Fruit fly (Drosophila melanogaster): ENCODE results near the gene Hipk.

Gene Hipk

DNA sequence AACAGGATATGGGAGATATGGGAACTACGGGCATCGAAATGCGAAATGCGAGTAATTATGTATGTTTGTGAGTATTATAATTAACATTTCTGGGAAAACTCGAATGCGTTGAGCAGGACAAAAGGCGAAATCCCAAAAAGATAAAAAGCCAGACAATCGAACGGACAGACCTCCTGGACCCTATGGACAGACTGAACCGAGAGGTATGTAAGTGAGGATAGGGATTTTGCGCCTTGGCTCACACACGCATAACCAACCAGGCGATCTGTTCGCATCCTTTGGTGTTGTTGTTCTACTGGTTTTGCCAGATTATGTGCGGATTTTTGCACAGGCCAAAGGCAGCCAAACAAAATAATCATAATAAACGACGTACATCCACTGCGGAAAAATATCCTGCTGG lies 75.1 kb downstream of the Hipk start:
- peak; percentile 17 for TF ChIP-seq twi (tag; optimal IDR thresholded peaks at IDR 0.05)
- TF ChIP-seq ssp (GFP tag; IDR thresholded peaks at IDR 0.05): no peak
- peak; percentile 90 for TF ChIP-seq CG15479 (GFP tag; optimal IDR thresholded peaks at IDR 0.05)
- peak; percentile 66 for TF ChIP-seq zen (tag; optimal IDR thresholded peaks at IDR 0.05)
- TF ChIP-seq CG4360 (GFP tag; IDR thresholded peaks at IDR 0.05): peak; percentile 40

DNA sequence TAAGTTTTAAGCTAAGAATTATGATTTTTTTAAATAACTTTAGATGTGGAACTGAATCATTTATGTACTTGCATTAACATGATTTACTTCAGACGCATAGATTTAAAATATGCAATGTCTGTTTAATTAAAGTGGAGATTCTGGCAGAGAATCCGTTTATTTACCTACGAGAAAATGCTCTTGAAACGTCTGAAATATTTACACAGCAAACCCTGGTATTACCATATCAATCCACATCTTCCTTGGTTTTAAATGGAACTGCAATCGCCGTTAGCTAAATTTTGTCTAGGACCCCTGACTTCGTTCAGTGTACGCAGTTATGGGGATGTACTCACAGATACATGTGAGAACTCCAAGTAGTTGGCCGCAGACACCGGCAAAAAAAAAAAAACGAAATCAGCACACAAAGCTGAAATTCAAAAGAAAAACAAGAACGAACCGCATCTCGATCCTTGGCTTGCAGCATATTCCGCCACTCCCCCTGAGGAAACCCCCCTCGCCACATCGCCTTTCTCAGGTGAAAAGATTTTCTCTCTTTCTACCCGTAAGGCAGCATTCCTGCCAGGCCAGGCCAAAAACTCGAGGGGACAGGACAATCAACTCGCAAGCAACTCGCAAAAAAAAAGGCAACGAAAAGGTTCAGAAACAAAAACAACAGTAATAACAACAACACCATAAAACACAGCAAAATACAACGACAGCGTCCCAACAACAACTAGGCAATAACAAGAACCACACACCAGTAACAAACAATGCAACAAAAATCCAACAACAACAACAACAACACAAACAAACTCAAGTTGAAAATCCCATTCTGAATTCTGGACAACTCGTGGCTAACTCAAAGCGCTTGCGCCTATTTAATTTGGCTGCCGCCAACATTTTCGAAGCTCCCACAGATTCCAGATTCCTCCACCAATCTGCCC lies 75.8 kb downstream of the Hipk start:
- TF ChIP-seq bsh (GFP tag; optimal IDR thresholded peaks at IDR 0.05) (peak in 1 of 2 experiments; percentile 87), nom (GFP tag; optimal IDR thresholded peaks at IDR 0.05) (peak; percentile 24), sens (GFP tag) (peak; percentile 71), zf30C (GFP tag; optimal IDR thresholded peaks at IDR 0.05) (peak; percentile 22), corto (GFP tag; optimal IDR thresholded peaks at IDR 0.05) (peak; percentile 20), eve (GFP tag; optimal IDR thresholded peaks at IDR 0.05) (peak in 1 of 2 experiments; percentile 34), zfh1 (GFP tag; IDR thresholded peaks at IDR 0.05) (0 out of 3 replicates have a peak, but pooled peaks have one; percentile 23), CG4360 (GFP tag; IDR thresholded peaks at IDR 0.05) (peak; percentile 95), HLHmδ (GFP tag; optimal IDR thresholded peaks at IDR 0.05) (no peak), bbx (GFP tag; IDR thresholded peaks at IDR 0.05; ENCODE audit: partially characterized antibody) (no peak), crol (GFP tag; IDR thresholded peaks at IDR 0.05) (peak; percentile 37; the same call in 1 of the 2 replicates), Ravus (GFP tag; IDR thresholded peaks at IDR 0.05) (no peak), lbe (GFP tag; optimal IDR thresholded peaks at IDR 0.05) (peak; percentile 61)

DNA sequence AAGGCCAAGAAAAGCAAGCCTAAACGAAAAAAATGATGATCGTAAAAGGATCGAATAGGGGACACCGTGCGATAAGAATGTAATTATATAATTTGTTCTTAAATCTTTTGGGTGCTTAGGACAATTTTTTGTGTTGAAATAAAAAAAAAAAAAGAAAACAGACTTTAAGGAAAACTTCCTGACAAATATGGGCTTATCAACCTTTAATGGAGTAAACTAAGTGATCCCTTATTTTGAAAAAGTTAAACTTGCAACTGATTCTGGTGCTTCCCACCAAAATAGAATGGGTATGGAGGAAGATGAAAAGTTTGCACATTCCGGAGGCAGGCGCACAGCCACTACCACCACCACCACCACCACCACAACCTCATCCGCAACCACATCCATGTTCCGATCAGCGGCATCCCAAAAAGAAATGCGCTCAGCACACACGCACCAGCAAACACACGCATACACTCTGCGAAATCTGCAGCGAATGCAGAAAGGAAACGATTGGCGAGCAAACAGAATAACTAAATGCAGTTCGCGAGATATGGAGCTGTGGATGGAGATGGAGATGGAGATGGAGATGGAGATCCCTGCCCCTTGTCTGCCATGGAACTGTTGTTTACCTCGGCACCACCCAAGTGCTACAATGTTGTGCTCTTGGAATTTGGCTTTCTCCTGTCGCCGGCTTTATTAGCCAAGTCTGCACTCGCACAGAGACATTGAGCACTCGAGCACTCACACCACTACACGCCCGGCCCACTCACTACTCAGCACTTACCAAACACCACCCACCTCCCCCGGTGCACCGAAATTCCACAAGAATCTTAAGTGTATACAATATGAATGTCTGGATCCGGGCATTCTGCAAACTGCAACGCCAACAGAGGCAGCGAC lies 76.8 kb downstream of the Hipk start:
- TF ChIP-seq CG32532 (GFP tag; IDR thresholded peaks at IDR 0.05): no peak
- peak in 1 of 2 experiments; percentile 31 for TF ChIP-seq Pdp1 (GFP tag; optimal IDR thresholded peaks at IDR 0.05)
- TF ChIP-seq CG2129 (GFP tag; IDR thresholded peaks at IDR 0.05; ENCODE audit: partially characterized antibody): no peak
- no peak for TF ChIP-seq CG3995 (GFP tag; optimal IDR thresholded peaks at IDR 0.05)
- TF ChIP-seq prd (optimal IDR thresholded peaks at IDR 0.05): no peak
- TF ChIP-seq prd (GFP tag; IDR thresholded peaks at IDR 0.05): 0 out of 3 replicates have a peak, but pooled peaks have one; percentile 9
- no peak for TF ChIP-seq Eip74EF (GFP tag; optimal IDR thresholded peaks at IDR 0.05)
- TF ChIP-seq CG17359 (tag; optimal IDR thresholded peaks at IDR 0.05): no peak
- no peak for TF ChIP-seq Dad (GFP tag; optimal IDR thresholded peaks at IDR 0.05)
- TF ChIP-seq Dek (tag; optimal IDR thresholded peaks at IDR 0.05): no peak
- TF ChIP-seq exex (tag; optimal IDR thresholded peaks at IDR 0.05): no peak
- TF ChIP-seq lov (optimal IDR thresholded peaks at IDR 0.05): no peak
- 0 out of 3 replicates have a peak, but pooled peaks have one; percentile 4 for TF ChIP-seq lov (GFP tag; IDR thresholded peaks at IDR 0.05)
- TF ChIP-seq Dfd (GFP tag; optimal IDR thresholded peaks at IDR 0.05): no peak
- no peak for TF ChIP-seq Poxn (GFP tag; IDR thresholded peaks at IDR 0.05)
- no peak for TF ChIP-seq crp (GFP tag; optimal IDR thresholded peaks at IDR 0.05)
- TF ChIP-seq ac (GFP tag; optimal IDR thresholded peaks at IDR 0.05): no peak
- no peak for TF ChIP-seq vfl (GFP tag; optimal IDR thresholded peaks at IDR 0.05)
- no peak for TF ChIP-seq ranshi (GFP tag; IDR thresholded peaks at IDR 0.05)
- TF ChIP-seq corto (GFP tag; optimal IDR thresholded peaks at IDR 0.05): peak; percentile 37
- TF ChIP-seq Ptx1 (GFP tag; IDR thresholded peaks at IDR 0.05): no peak
- no peak for TF ChIP-seq dimm (GFP tag; IDR thresholded peaks at IDR 0.05)
- TF ChIP-seq Drgx (GFP tag; IDR thresholded peaks at IDR 0.05): peak; percentile 27; the same call in 1 of the 2 replicates
- TF ChIP-seq Jarid2 (GFP tag; optimal IDR thresholded peaks at IDR 0.05): no peak
- peak; percentile 43 for TF ChIP-seq lbe (GFP tag; optimal IDR thresholded peaks at IDR 0.05)
- TF ChIP-seq CG9932 (GFP tag; IDR thresholded peaks at IDR 0.05): no peak
- no peak for TF ChIP-seq BtbVII (GFP tag; optimal IDR thresholded peaks at IDR 0.05)
- TF ChIP-seq nom (GFP tag; optimal IDR thresholded peaks at IDR 0.05): peak; percentile 43
- TF ChIP-seq klu (GFP tag; IDR thresholded peaks at IDR 0.05): no peak
- peak in 1 of 2 experiments; percentile 81 for TF ChIP-seq bsh (GFP tag; optimal IDR thresholded peaks at IDR 0.05)

All from whole organism, embryonic.